Fruit fly (Drosophila melanogaster) whole organism, pupa: ENCODE measurements around the gene CG33640.

Experiments
- CG12605 ChIP-seq: fragments of 200-800 bp; sonication (Bioruptor generic); IDR thresholded peaks from 2 replicates; pipeline ENCODE4 v1.3.6; 2022; ENCODE audit warnings: missing biosample characterization, missing genetic modification characterization
- CG15710 ChIP-seq: fragments of 200-800 bp; sonication (Bioruptor generic); optimal IDR thresholded peaks from 2 replicates; lab custom pipeline; 2018; ENCODE audit warnings: missing biosample characterization, mild to moderate bottlenecking, missing genetic modification characterization, moderate library complexity
- CG17806 ChIP-seq: fragments of 200-800 bp; sonication (Bioruptor generic); optimal IDR thresholded peaks from 2 replicates; lab custom pipeline; 2018; ENCODE audit warnings: missing biosample characterization, mild to moderate bottlenecking, missing genetic modification characterization, moderate library complexity
- CG32121 ChIP-seq: fragments of 200-800 bp; sonication (Bioruptor generic); IDR thresholded peaks from 2 replicates; pipeline ENCODE4 v1.3.6; 2022; ENCODE audit warnings: missing biosample characterization, missing genetic modification characterization
- CG34367 ChIP-seq: fragments of 200-800 bp; sonication (Bioruptor generic); optimal IDR thresholded peaks from 2 replicates; lab custom pipeline; 2018; ENCODE audit warnings: missing biosample characterization, mild to moderate bottlenecking, missing genetic modification characterization
- CG9948 ChIP-seq: fragments of 200-800 bp; sonication (Bioruptor generic); optimal IDR thresholded peaks from 2 replicates; lab custom pipeline; 2018; ENCODE audit warnings: missing biosample characterization, mild to moderate bottlenecking, missing genetic modification characterization, moderate library complexity
- D1 ChIP-seq: fragments of 200-800 bp; sonication (Bioruptor generic); optimal IDR thresholded peaks from 2 replicates; lab custom pipeline; 2018; ENCODE audit warnings: missing biosample characterization, mild to moderate bottlenecking, missing genetic modification characterization, moderate library complexity
- EcR ChIP-seq: fragments of 200-800 bp; sonication (Bioruptor generic); optimal IDR thresholded peaks from 3 replicates; lab custom pipeline; 2019; ENCODE audit warnings: missing biosample characterization, missing genetic modification characterization, mild to moderate bottlenecking, moderate library complexity, missing genetic modification reagents
- Snoo ChIP-seq: fragments of 200-800 bp; sonication (Bioruptor generic); optimal IDR thresholded peaks from 3 replicates; lab custom pipeline; 2017; ENCODE audit warnings: missing biosample characterization, mild to moderate bottlenecking, missing genetic modification characterization, inconsistent platforms

DNA sequence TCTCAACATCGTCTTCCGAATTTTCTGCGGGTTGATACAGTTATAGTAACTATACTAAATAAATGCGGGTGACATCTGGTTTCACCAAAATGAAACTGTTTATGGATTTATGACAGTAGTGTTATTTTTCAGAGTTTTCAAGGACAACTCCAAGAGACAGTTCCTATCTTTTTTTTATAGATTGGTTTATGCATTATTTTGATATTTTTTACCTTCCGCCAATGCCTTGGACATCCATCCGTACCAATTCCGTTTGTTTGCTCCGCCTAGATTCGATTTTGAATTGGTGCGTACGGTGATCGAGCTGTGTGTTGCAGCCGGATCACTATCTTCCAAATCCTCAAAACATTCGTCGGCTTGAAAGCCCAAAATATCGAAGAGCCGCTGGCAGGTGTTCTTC is 14.3 kb downstream of the CG33640 start, which contains the start of gene CG16853:
- TF ChIP-seq CG9948 (tag; lab: Kevin White, UChicago), result no peak
- TF ChIP-seq CG34367 (tag; lab: Kevin White, UChicago), result no peak
- no peak for TF ChIP-seq CG17806
- no peak for TF ChIP-seq CG12605 (GFP tag; lab: Robert Waterston, UW)
- TF ChIP-seq Snoo (tag; lab: Kevin White, UChicago), result no peak
- no peak for TF ChIP-seq CG15710 (tag; lab: Kevin White, UChicago)
- TF ChIP-seq CG32121, result no peak
- TF ChIP-seq D1 (tag; lab: Kevin White, UChicago), result no peak
- TF ChIP-seq EcR, result no peak
